Worm (Caenorhabditis elegans) whole organism, midembryonic: ENCODE results near the gene T09A12.8.

Experiments
- flt-1 ChIP-seq: fragments of 200-800 bp; sonication (Bioruptor generic); IDR thresholded peaks from 2 replicates; pipeline ENCODE4 v1.3.6; 2022; ENCODE audit warnings: missing genetic modification characterization, missing compliant biosample characterization
- klf-2 ChIP-seq: fragments of 200-800 bp; sonication (Bioruptor generic); conservative IDR thresholded peaks from 2 replicates; pipeline ENCODE4 v1.3.6; 2022; ENCODE audit warnings: missing genetic modification reagents, missing genetic modification characterization, missing compliant biosample characterization
- ztf-29 ChIP-seq: fragments of 200-800 bp; sonication (Bioruptor generic); IDR thresholded peaks from 2 replicates; pipeline ENCODE4 v1.3.6; 2022; ENCODE audit warnings: missing genetic modification reagents, missing genetic modification characterization, missing compliant biosample characterization

ce11 chrIV:8206314-8206713 lies 37.2 kb downstream of the T09A12.8 start, which contains the start of gene svh-1:
- TF ChIP-seq ztf-29 (GFP tag; lab: Robert Waterston, UW): no peak
- TF ChIP-seq flt-1 (GFP tag; lab: Robert Waterston, UW): no peak
- no peak for TF ChIP-seq klf-2 (GFP tag; lab: Robert Waterston, UW)
